Worm (Caenorhabditis elegans) whole organism, young adult: ENCODE data around the gene F16F9.3.

Source experiments
- B0261.1 ChIP-seq: sonication (generic microtip); optimal IDR thresholded peaks from 2 replicates; lab custom pipeline; 2016; ENCODE audit warnings: mild to moderate bottlenecking, missing genetic modification characterization, moderate library complexity, missing compliant biosample characterization
- cebp-2 ChIP-seq: fragments of 200-800 bp; sonication (Bioruptor generic); IDR thresholded peaks from 2 replicates; pipeline ENCODE4 v1.3.6; 2022; ENCODE audit warnings: missing genetic modification characterization, missing compliant biosample characterization
- nhr-120 ChIP-seq: fragments of 200-800 bp; sonication (Bioruptor generic); IDR thresholded peaks from 2 replicates; pipeline ENCODE4 v1.3.6; 2022; ENCODE audit warnings: missing genetic modification characterization, missing compliant biosample characterization

The F16F9.3 gene

DNA sequence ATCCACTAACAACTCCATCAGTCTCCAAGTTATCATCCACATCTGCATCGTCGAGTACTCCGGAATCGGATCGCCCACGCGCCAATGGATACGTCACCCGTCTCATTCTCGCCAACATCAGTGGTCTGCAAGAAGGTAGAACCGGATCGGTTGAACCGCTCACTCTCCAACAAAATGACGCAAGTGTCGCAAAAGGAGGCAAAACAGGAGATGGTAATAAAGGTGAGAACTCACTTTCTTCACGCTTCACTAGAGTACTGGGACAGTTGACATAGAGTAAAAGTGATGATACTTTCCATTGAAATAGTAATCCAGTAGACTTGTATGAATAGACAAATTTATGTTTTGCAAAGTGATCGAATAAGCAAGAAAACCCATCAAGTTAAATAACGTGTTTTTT lies 51.7 kb downstream of the F16F9.3 start:
- TF ChIP-seq cebp-2 (GFP tag; lab: Robert Waterston, UW) (no peak), nhr-120 (GFP tag; lab: Robert Waterston, UW) (0 out of 2 replicates have a peak, but pooled peaks have one; percentile 78), B0261.1 (no peak)
